Fruit fly (Drosophila melanogaster): ENCODE data around the gene Mob2.

The Mob2 gene

dm6 chr3L:11533704-11534319 is 28.2 kb downstream of the Mob2 start (continued):
- no peak for TF ChIP-seq CG4617 (GFP tag; optimal IDR thresholded peaks at IDR 0.05; ENCODE audit: borderline replicate concordance)
- TF ChIP-seq caup (GFP tag; optimal IDR thresholded peaks at IDR 0.05; ENCODE audit: severe bottlenecking) = peak; percentile 41
- peak; percentile 59 for TF ChIP-seq CG13296 (GFP tag; optimal IDR thresholded peaks at IDR 0.05)
- TF ChIP-seq so (GFP tag; IDR thresholded peaks at IDR 0.05) = 0 out of 3 replicates have a peak, but pooled peaks have one; percentile 16
- TF ChIP-seq p53 (GFP tag; optimal IDR thresholded peaks at IDR 0.05) = no peak
- TF ChIP-seq Bteb2 (GFP tag; optimal IDR thresholded peaks at IDR 0.05) = peak; percentile 24
- peak; percentile 19 for TF ChIP-seq zfh2 (GFP tag; optimal IDR thresholded peaks at IDR 0.05)
- no peak for TF ChIP-seq Doc3 (GFP tag; IDR thresholded peaks at IDR 0.05; ENCODE audit: partially characterized antibody)
- TF ChIP-seq D19A (tag; optimal IDR thresholded peaks at IDR 0.05) = peak; percentile 25
- TF ChIP-seq CG10543 (GFP tag; optimal IDR thresholded peaks at IDR 0.05) = peak; percentile 72
- peak in 1 of 2 experiments; percentile 64 for TF ChIP-seq Hr51 (GFP tag; optimal IDR thresholded peaks at IDR 0.05)
- TF ChIP-seq CG13287 (GFP tag; IDR thresholded peaks at IDR 0.05; ENCODE audit: partially characterized antibody) = no peak
- no peak for TF ChIP-seq oc (tag; optimal IDR thresholded peaks at IDR 0.05)
- peak; percentile 10 for TF ChIP-seq gro (GFP tag; optimal IDR thresholded peaks at IDR 0.05)
- TF ChIP-seq Nf-YB (GFP tag; optimal IDR thresholded peaks at IDR 0.05) = no peak
- no peak for TF ChIP-seq CG33557 (GFP tag; optimal IDR thresholded peaks at IDR 0.05)
- TF ChIP-seq wek (GFP tag; optimal IDR thresholded peaks at IDR 0.05) = no peak
- TF ChIP-seq CG1529 (GFP tag; optimal IDR thresholded peaks at IDR 0.05) = no peak
- TF ChIP-seq Atf-2 (GFP tag; optimal IDR thresholded peaks at IDR 0.05) = peak; percentile 13
- TF ChIP-seq bsh (GFP tag; optimal IDR thresholded peaks at IDR 0.05) = peak in 1 of 2 experiments; percentile 1
- TF ChIP-seq Atf3 (GFP tag; optimal IDR thresholded peaks at IDR 0.05) = no peak
- no peak for TF ChIP-seq rib (GFP tag; IDR thresholded peaks at IDR 0.05)
- TF ChIP-seq usp (GFP tag; optimal IDR thresholded peaks at IDR 0.05) = no peak
- 0 out of 3 replicates have a peak, but pooled peaks have one; percentile 5 for TF ChIP-seq H15 (GFP tag; IDR thresholded peaks at IDR 0.05)
- no peak for TF ChIP-seq fd64A (GFP tag; optimal IDR thresholded peaks at IDR 0.05)
- TF ChIP-seq B-H1 (GFP tag; IDR thresholded peaks at IDR 0.05) = no peak
- TF ChIP-seq cato (GFP tag; optimal IDR thresholded peaks at IDR 0.05; ENCODE audit: borderline replicate concordance) = no peak
- TF ChIP-seq kah (GFP tag; optimal IDR thresholded peaks at IDR 0.05) = no peak
- TF ChIP-seq Bdp1 (GFP tag; optimal IDR thresholded peaks at IDR 0.05) = no peak
- TF ChIP-seq cg (GFP tag; optimal IDR thresholded peaks at IDR 0.05) = no peak
- TF ChIP-seq CG9876 (GFP tag; optimal IDR thresholded peaks at IDR 0.05) = no peak
- no peak for TF ChIP-seq psq (GFP tag; optimal IDR thresholded peaks at IDR 0.05)
- TF ChIP-seq nom (GFP tag; optimal IDR thresholded peaks at IDR 0.05) = no peak
- peak; percentile 23 for TF ChIP-seq schlank (tag; optimal IDR thresholded peaks at IDR 0.05)
- TF ChIP-seq CG34422 (GFP tag; IDR thresholded peaks at IDR 0.05) = 0 out of 3 replicates have a peak, but pooled peaks have one; percentile 37
- TF ChIP-seq emc (GFP tag; optimal IDR thresholded peaks at IDR 0.05) = no peak
- no peak for TF ChIP-seq disco-r (GFP tag; optimal IDR thresholded peaks at IDR 0.05)
- peak; percentile 80 for TF ChIP-seq row (GFP tag; IDR thresholded peaks at IDR 0.05)
- no peak for TF ChIP-seq CG2129 (GFP tag; IDR thresholded peaks at IDR 0.05; ENCODE audit: partially characterized antibody)
- TF ChIP-seq CG42726 (GFP tag; IDR thresholded peaks at IDR 0.05; ENCODE audit: partially characterized antibody) = no peak
- 0 out of 2 replicates have a peak, but pooled peaks have one; percentile 15 for TF ChIP-seq CG10366 (GFP tag; IDR thresholded peaks at IDR 0.05)
- peak; percentile 28; the same call in 1 of the 2 replicates for TF ChIP-seq H2.0 (GFP tag; IDR thresholded peaks at IDR 0.05)
- no peak for TF ChIP-seq otp (GFP tag; IDR thresholded peaks at IDR 0.05)
- peak; percentile 34 for TF ChIP-seq BtbVII (GFP tag; optimal IDR thresholded peaks at IDR 0.05)
- no peak for TF ChIP-seq CG15601 (tag; optimal IDR thresholded peaks at IDR 0.05)
- TF ChIP-seq CG10959 (GFP tag; IDR thresholded peaks at IDR 0.05) = no peak
- no peak for TF ChIP-seq BEAF-32 (GFP tag; optimal IDR thresholded peaks at IDR 0.05)
- no peak for TF ChIP-seq sna (GFP tag; IDR thresholded peaks at IDR 0.05; ENCODE audit: partially characterized antibody)
- TF ChIP-seq Ssrp (tag; optimal IDR thresholded peaks at IDR 0.05) = peak; percentile 36

All from whole organism, embryonic.